Fruit fly (Drosophila melanogaster) S2 (cell line): ENCODE results near the gene aqz.

Experiments
- CG8478 ChIP-seq: fragments of >200 bp; optimal IDR thresholded peaks from 2 replicates; lab custom pipeline; 2018
- CTCF ChIP-seq, 2 experiments: fragments of >200 bp; optimal IDR thresholded peaks; 2 replicates each; lab custom pipeline; 2018

DNA sequence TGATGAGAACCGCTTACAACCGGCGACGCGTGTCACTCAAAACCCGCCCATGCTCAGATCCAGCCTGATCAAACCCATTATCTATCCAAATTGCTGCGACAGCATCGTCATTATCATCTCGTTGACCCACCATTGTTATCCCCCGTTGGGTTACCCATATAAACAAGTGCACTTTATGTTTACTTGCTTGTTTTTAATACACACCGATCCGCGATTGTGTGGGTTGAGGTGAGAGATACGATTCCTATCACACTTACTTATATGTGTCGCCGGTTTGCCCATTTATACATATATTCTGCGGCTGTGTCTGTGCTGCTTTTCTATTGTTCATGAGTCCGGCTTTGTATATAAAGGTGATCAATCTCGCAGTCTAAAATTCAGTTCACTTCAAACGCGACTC is 1.1 kb upstream of the aqz start, which contains the start of gene CG8369:
- TF ChIP-seq CG8478 (lab: Kevin White, UChicago): no peak
- no peak for TF ChIP-seq CTCF (optimal IDR thresholded peaks at IDR 0.05; lab: Kevin White, UChicago)
